Fruit fly (Drosophila melanogaster): ENCODE measurements around the gene CG46513.
"Not testable (repeated sequence)": the region's sequence is repeated elsewhere in the genome, so short reads cannot be mapped to it uniquely, and the experiment has no call there.

dm6 chrX:22236265-22236664 is 44.2 kb downstream of the CG46513 start, which contains the start of gene CG46520:
- not testable (repeated sequence) for TF ChIP-seq CG11617, Clk (GFP tag; optimal IDR thresholded peaks at IDR 0.05)
